Worm (Caenorhabditis elegans) whole organism, early embryonic: ENCODE results near the gene cla-1.

ENCODE experiments used
- B0310.2 ChIP-seq: sonication (generic microtip); optimal IDR thresholded peaks from 2 replicates; lab custom pipeline; 2016; ENCODE audit warnings: mild to moderate bottlenecking, missing genetic modification characterization, missing compliant biosample characterization
- F13C5.2 ChIP-seq: sonication (generic microtip); optimal IDR thresholded peaks from 2 replicates; lab custom pipeline; 2017; ENCODE audit warnings: mild to moderate bottlenecking, missing genetic modification characterization, inconsistent platforms, missing compliant biosample characterization
- ama-1 ChIP-seq: fragments of 150-350 bp; optimal IDR thresholded peaks from 2 replicates; lab custom pipeline; 2014
- ceh-36 ChIP-seq: sonication (generic microtip); optimal IDR thresholded peaks from 2 replicates; lab custom pipeline; 2016; ENCODE audit warnings: missing genetic modification characterization, inconsistent platforms, missing compliant biosample characterization
- hnd-1 ChIP-seq: sonication (generic microtip); optimal IDR thresholded peaks from 2 replicates; lab custom pipeline; 2016; ENCODE audit warnings: missing genetic modification characterization, missing compliant biosample characterization
- tbx-37 ChIP-seq: fragments of 200-800 bp; sonication (Bioruptor generic); conservative IDR thresholded peaks from 2 replicates; pipeline ENCODE4 v1.3.6; 2022; ENCODE audit warnings: missing genetic modification reagents, missing genetic modification characterization, missing compliant biosample characterization

DNA sequence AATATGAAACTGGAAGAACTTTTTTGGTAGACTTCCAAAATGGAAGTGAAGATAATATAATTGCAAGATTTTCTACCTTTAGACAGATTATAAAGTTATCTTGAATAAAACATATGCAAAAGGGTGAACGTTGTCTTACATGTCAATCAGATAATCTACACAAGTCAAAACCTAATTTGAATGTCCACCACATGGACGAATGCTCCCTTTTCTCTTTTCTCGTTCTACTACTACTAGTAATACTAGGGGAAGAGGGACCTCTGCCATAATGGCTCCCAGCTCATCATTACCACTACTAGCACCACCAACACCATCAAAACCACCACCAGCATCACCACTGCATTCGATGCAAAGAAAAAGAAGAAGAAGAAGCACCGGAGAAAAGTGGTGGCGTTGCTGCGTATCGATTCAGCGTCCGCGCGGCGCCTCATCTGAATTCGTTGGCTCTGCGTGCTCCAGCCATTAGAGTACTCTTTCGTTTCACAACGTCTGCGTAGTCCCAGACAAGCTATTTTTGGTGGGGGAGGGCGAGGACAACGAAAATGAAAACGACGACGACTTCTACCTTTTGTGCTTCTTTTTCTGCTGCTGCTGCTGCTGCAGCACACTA is 3.4 kb upstream of the cla-1 start:
- no peak for TF ChIP-seq ama-1 (lab: Kevin White, UChicago)
- TF ChIP-seq ceh-36, result no peak
- no peak for TF ChIP-seq tbx-37
- no peak for TF ChIP-seq hnd-1 (tag; lab: Kevin White, UChicago)
- no peak for TF ChIP-seq F13C5.2 (tag; lab: Kevin White, UChicago)
- TF ChIP-seq B0310.2 (tag; lab: Kevin White, UChicago), result no peak
